Worm (Caenorhabditis elegans): Measurements from ENCODE around the gene str-60.

str-60 gene

DNA sequence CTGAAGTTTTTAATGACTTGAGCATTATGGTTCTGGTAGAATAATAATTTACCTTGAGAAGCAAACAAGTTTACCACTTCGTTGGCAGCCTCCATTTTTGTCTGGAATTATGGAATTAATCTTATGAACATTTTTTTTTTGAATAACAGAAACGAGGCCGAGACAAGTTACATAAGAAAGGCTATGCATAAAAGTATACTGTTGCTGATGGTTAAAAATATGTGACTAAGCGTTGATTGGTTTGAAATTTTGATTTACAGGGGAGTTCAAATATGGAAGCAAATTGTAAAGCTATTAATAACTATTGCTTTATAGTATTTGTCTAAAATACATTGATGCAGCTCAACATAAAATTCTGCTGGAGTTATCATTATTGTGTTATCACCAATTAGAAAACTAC, 9.0 kb upstream of the str-60 start, which contains the start of gene cgt-1:
Gene cgt-1, minus strand, starts transcription at position 101 of the 400 bp plus-strand sequence.
- no peak for TF ChIP-seq blmp-1 (tag; optimal IDR thresholded peaks at IDR 0.05)
- TF ChIP-seq ztf-11 (tag; optimal IDR thresholded peaks at IDR 0.05) = no peak
- no peak for TF ChIP-seq flh-1 (GFP tag; optimal IDR thresholded peaks at IDR 0.05)
- TF ChIP-seq elt-1 (tag; optimal IDR thresholded peaks at IDR 0.05; ENCODE audit: borderline replicate concordance, insufficient read depth) = no peak
- no peak for TF ChIP-seq ceh-83 (GFP tag; optimal IDR thresholded peaks at IDR 0.05)
- no peak for TF ChIP-seq cnd-1 (tag; optimal IDR thresholded peaks at IDR 0.05)
- no peak for TF ChIP-seq nhr-12 (tag; optimal IDR thresholded peaks at IDR 0.05)
- TF ChIP-seq unc-120 (tag; optimal IDR thresholded peaks at IDR 0.05; ENCODE audit: poor library complexity, severe bottlenecking) = no peak
- TF ChIP-seq sptf-1 (tag; optimal IDR thresholded peaks at IDR 0.05) = no peak

DNA sequence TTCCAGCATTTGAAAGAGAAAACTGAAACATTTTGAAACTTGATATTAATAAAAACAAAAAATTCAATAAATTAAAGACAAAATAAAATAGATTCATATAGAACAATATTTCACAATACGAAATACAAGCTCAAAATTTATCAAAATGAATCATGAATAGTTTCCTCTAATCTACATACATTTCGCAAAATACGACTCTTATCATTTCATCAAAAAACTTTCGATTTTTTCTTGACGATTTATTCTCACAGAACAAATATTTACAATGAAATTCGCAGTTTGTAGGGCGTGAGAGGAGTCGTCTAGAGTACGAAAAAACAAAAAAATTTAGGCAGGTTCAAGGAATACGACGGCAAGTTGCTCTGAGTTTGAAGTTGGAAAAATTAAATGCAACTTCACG, 7.7 kb upstream of the str-60 start:
- TF ChIP-seq nhr-28 (tag; optimal IDR thresholded peaks at IDR 0.05) = no peak
- no peak for TF ChIP-seq ces-1 (GFP tag; optimal IDR thresholded peaks at IDR 0.05)
- TF ChIP-seq mab-5 (tag; optimal IDR thresholded peaks at IDR 0.05) = no peak
- no peak for TF ChIP-seq ceh-39 (tag; optimal IDR thresholded peaks at IDR 0.05)
- TF ChIP-seq sptf-1 (tag; optimal IDR thresholded peaks at IDR 0.05) = no peak
- TF ChIP-seq elt-1 (tag; optimal IDR thresholded peaks at IDR 0.05; ENCODE audit: borderline replicate concordance, insufficient read depth) = no peak
- no peak for TF ChIP-seq nhr-12 (tag; optimal IDR thresholded peaks at IDR 0.05)
- no peak for TF ChIP-seq ceh-43 (GFP tag; optimal IDR thresholded peaks at IDR 0.05)
- no peak for TF ChIP-seq bed-3 (GFP tag; optimal IDR thresholded peaks at IDR 0.05)
- TF ChIP-seq blmp-1 (tag; optimal IDR thresholded peaks at IDR 0.05) = no peak
- no peak for TF ChIP-seq mls-2 (tag; optimal IDR thresholded peaks at IDR 0.05)
- TF ChIP-seq lsy-2 (tag; optimal IDR thresholded peaks at IDR 0.05) = no peak
- no peak for TF ChIP-seq unc-120 (tag; optimal IDR thresholded peaks at IDR 0.05; ENCODE audit: poor library complexity, severe bottlenecking)
- no peak for TF ChIP-seq nhr-2 (tag; optimal IDR thresholded peaks at IDR 0.05)

DNA sequence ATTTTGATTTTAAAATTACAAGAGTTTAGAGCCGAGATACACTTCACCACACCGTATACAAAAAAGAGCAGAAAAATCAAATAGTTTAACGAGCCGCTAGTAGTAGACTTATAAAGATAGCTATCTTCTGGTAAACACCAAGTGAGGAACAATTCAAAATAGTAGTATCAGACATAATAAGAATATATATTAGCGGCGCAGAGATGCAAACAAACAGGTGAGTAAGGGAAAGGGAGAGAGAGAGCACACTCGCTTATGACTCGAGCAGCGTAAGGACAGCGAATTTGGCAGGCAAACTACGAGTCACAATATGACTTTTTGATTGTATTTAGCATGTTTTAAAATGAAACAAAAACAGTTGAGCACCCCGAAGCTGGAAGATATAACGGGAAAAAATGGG, 6.5 kb upstream of the str-60 start:
- TF ChIP-seq sem-2 (GFP tag; optimal IDR thresholded peaks at IDR 0.05) (no peak), sptf-1 (tag; optimal IDR thresholded peaks at IDR 0.05) (no peak), pha-4 (tag; optimal IDR thresholded peaks at IDR 0.05) (no peak), ceh-39 (tag; optimal IDR thresholded peaks at IDR 0.05) (no peak), ces-1 (GFP tag; optimal IDR thresholded peaks at IDR 0.05) (no peak), bed-3 (GFP tag; optimal IDR thresholded peaks at IDR 0.05) (no peak), elt-3 (tag; optimal IDR thresholded peaks at IDR 0.05) (no peak), M03D4.4 (tag; optimal IDR thresholded peaks at IDR 0.05) (no peak), cnd-1 (tag; optimal IDR thresholded peaks at IDR 0.05) (no peak), nhr-12 (tag; optimal IDR thresholded peaks at IDR 0.05) (no peak), mab-5 (tag; optimal IDR thresholded peaks at IDR 0.05) (no peak), snpc-4 (tag; optimal IDR thresholded peaks at IDR 0.05) (no peak), nhr-76 (tag; optimal IDR thresholded peaks at IDR 0.05) (no peak), mls-2 (tag; optimal IDR thresholded peaks at IDR 0.05) (no peak), blmp-1 (tag; optimal IDR thresholded peaks at IDR 0.05) (no peak)

DNA sequence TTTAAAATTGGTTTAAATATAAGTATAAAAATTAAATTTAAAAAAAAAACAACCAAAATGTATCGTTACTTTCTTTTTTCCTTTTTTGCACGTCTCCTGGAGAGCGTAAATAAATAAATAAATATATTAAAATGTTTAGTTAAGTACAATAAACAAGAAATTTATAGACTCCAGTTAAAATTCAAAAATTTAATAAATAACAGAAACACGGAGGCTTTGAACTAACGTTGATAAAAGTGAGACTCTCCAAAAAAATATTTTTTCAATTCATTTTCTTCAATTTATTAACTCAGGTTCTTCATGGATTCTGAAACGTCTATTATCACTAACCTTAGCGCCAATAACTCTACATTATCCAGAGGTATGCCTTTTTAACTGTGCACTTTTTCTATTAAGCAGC, 6.0 kb upstream of the str-60 start, which contains the start of gene T06C12.12:
Gene T06C12.12, plus strand, starts transcription at position 301 of the 400 bp plus-strand sequence.
- no peak for TF ChIP-seq mep-1 (tag; optimal IDR thresholded peaks at IDR 0.05)
- no peak for TF ChIP-seq cnd-1 (tag; optimal IDR thresholded peaks at IDR 0.05)
- no peak for TF ChIP-seq nhr-28 (tag; optimal IDR thresholded peaks at IDR 0.05)
- TF ChIP-seq ceh-43 (GFP tag; optimal IDR thresholded peaks at IDR 0.05) = no peak
- no peak for TF ChIP-seq snpc-4 (tag; optimal IDR thresholded peaks at IDR 0.05)
- TF ChIP-seq elt-1 (tag; optimal IDR thresholded peaks at IDR 0.05; ENCODE audit: borderline replicate concordance, insufficient read depth) = no peak
- TF ChIP-seq zip-8 (tag; optimal IDR thresholded peaks at IDR 0.05) = no peak
- TF ChIP-seq ceh-39 (tag; optimal IDR thresholded peaks at IDR 0.05) = no peak
- no peak for TF ChIP-seq mls-2 (tag; optimal IDR thresholded peaks at IDR 0.05)
- no peak for TF ChIP-seq lsy-2 (tag; optimal IDR thresholded peaks at IDR 0.05)
- TF ChIP-seq nhr-2 (tag; optimal IDR thresholded peaks at IDR 0.05) = no peak
- TF ChIP-seq blmp-1 (tag; optimal IDR thresholded peaks at IDR 0.05) = no peak
- TF ChIP-seq M03D4.4 (tag; optimal IDR thresholded peaks at IDR 0.05) = no peak
- no peak for TF ChIP-seq bed-3 (GFP tag; optimal IDR thresholded peaks at IDR 0.05)
- TF ChIP-seq elt-3 (tag; optimal IDR thresholded peaks at IDR 0.05) = no peak
- no peak for TF ChIP-seq nhr-12 (tag; optimal IDR thresholded peaks at IDR 0.05)
- TF ChIP-seq unc-39 (tag; optimal IDR thresholded peaks at IDR 0.05) = no peak
- no peak for TF ChIP-seq ces-1 (GFP tag; optimal IDR thresholded peaks at IDR 0.05)

DNA sequence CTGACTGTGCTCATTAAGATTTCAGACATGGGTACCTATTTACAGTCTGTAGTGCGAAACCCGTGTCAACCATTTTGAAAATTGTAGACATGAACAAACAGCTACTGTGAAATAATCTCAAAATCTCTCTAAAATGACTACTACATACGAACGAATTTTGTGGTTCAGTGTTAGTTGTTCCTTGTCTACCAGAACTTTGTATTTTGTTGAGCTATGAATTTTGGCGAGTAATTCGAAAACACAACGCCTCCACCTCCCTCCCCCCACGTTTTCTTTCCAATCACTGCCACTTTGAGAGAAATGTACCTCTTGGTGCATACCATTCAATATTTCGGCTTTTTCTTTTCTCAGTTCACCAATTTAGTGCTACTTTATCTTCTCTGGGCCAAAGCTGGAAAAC, 5.1 kb upstream of the str-60 start, which contains the start of gene T06C12.11:
Gene T06C12.11, plus strand, starts transcription at position 301 of the 400 bp plus-strand sequence.
- TF ChIP-seq lin-32 (GFP tag; optimal IDR thresholded peaks at IDR 0.05) = no peak
- TF ChIP-seq elt-1 (tag; optimal IDR thresholded peaks at IDR 0.05; ENCODE audit: borderline replicate concordance, insufficient read depth) = no peak
- TF ChIP-seq pha-4 (tag; optimal IDR thresholded peaks at IDR 0.05) = no peak
- no peak for TF ChIP-seq snpc-4 (tag; optimal IDR thresholded peaks at IDR 0.05)
- no peak for TF ChIP-seq bed-3 (GFP tag; optimal IDR thresholded peaks at IDR 0.05)
- no peak for TF ChIP-seq cnd-1 (tag; optimal IDR thresholded peaks at IDR 0.05)
- TF ChIP-seq lin-13 (tag; optimal IDR thresholded peaks at IDR 0.05) = no peak
- TF ChIP-seq ceh-39 (tag; optimal IDR thresholded peaks at IDR 0.05) = no peak
- no peak for TF ChIP-seq nhr-237 (tag; optimal IDR thresholded peaks at IDR 0.05)
- TF ChIP-seq nhr-12 (tag; optimal IDR thresholded peaks at IDR 0.05) = no peak
- no peak for TF ChIP-seq blmp-1 (tag; optimal IDR thresholded peaks at IDR 0.05)
- no peak for TF ChIP-seq tbx-8 (GFP tag; optimal IDR thresholded peaks at IDR 0.05)
- TF ChIP-seq nhr-2 (tag; optimal IDR thresholded peaks at IDR 0.05) = no peak

All from whole organism, mixed stage, embryonic.